Worm (Caenorhabditis elegans) whole organism, young adult: ENCODE measurements around the gene Y38E10A.3.

Experiments
- B0261.1 ChIP-seq: sonication (generic microtip); optimal IDR thresholded peaks from 2 replicates; lab custom pipeline; 2016; ENCODE audit warnings: mild to moderate bottlenecking, missing genetic modification characterization, moderate library complexity, missing compliant biosample characterization
- D2030.7 ChIP-seq: fragments of 200-800 bp; sonication (Bioruptor generic); IDR thresholded peaks from 2 replicates; pipeline ENCODE4 v1.3.6; 2022; ENCODE audit warnings: missing genetic modification reagents, missing genetic modification characterization, missing compliant biosample characterization
- F22D6.2 ChIP-seq: sonication (generic microtip); optimal IDR thresholded peaks from 2 replicates; lab custom pipeline; 2016; ENCODE audit warnings: mild to moderate bottlenecking, missing genetic modification characterization, missing compliant biosample characterization
- F23B12.7 ChIP-seq: sonication (generic microtip); optimal IDR thresholded peaks from 2 replicates; lab custom pipeline; 2017; ENCODE audit warnings: missing genetic modification characterization, mild to moderate bottlenecking, missing compliant biosample characterization, antibody characterized with exemption, moderate library complexity; ENCODE audit not compliant: insufficient read depth
- F33H1.4 ChIP-seq: fragments of 200-800 bp; sonication (Bioruptor generic); IDR thresholded peaks from 2 replicates; pipeline ENCODE4 v1.3.6; 2022; ENCODE audit warnings: missing genetic modification reagents, missing genetic modification characterization, missing compliant biosample characterization
- F52B5.7 ChIP-seq: sonication (generic microtip); optimal IDR thresholded peaks from 2 replicates; lab custom pipeline; 2016; ENCODE audit warnings: mild to moderate bottlenecking, missing genetic modification characterization, missing compliant biosample characterization
- F57C9.4 ChIP-seq: sonication (generic microtip); optimal IDR thresholded peaks from 2 replicates; lab custom pipeline; 2017; ENCODE audit warnings: mild to moderate bottlenecking, missing genetic modification characterization, missing compliant biosample characterization
- K11D2.4 ChIP-seq: fragments of 200-800 bp; sonication (Bioruptor generic); IDR thresholded peaks from 2 replicates; pipeline ENCODE4 v1.3.6; 2022; ENCODE audit warnings: missing genetic modification reagents, missing genetic modification characterization, missing compliant biosample characterization
- Y53F4B.3 ChIP-seq: fragments of 200-800 bp; sonication (Bioruptor generic); IDR thresholded peaks from 2 replicates; pipeline ENCODE4 v1.3.6; 2022; ENCODE audit warnings: missing genetic modification reagents, missing genetic modification characterization, missing compliant biosample characterization
- Y95B8A.8 ChIP-seq: fragments of 200-800 bp; sonication (Bioruptor generic); IDR thresholded peaks from 2 replicates; pipeline ENCODE4 v1.3.6; 2022; ENCODE audit warnings: missing genetic modification reagents, missing genetic modification characterization, missing compliant biosample characterization
- aptf-3 ChIP-seq: fragments of 200-800 bp; sonication (Bioruptor generic); IDR thresholded peaks from 2 replicates; pipeline ENCODE4 v1.3.6; 2022; ENCODE audit warnings: missing genetic modification characterization, missing compliant biosample characterization
- athp-1 ChIP-seq: sonication (generic microtip); optimal IDR thresholded peaks from 2 replicates; lab custom pipeline; 2017; ENCODE audit warnings: mild to moderate bottlenecking, missing genetic modification characterization, missing compliant biosample characterization
- attf-5 ChIP-seq: fragments of 200-800 bp; sonication (Bioruptor generic); optimal IDR thresholded peaks from 2 replicates; lab custom pipeline; 2018; ENCODE audit warnings: mild to moderate bottlenecking, missing genetic modification characterization, missing compliant biosample characterization
- bed-1 ChIP-seq: fragments of 200-800 bp; sonication (Bioruptor generic); IDR thresholded peaks from 2 replicates; pipeline ENCODE4 v1.3.6; 2022; ENCODE audit warnings: missing genetic modification reagents, missing genetic modification characterization, missing compliant biosample characterization
- bed-2 ChIP-seq: fragments of 200-800 bp; sonication (Bioruptor generic); IDR thresholded peaks from 2 replicates; pipeline ENCODE4 v1.3.6; 2022; ENCODE audit warnings: missing genetic modification reagents, missing genetic modification characterization, missing compliant biosample characterization
- cebp-1 ChIP-seq, 2 experiments: fragments of 200-800 bp in 1 of 2; sonication (Bioruptor generic) in 1 of 2; sonication (generic microtip) in 1 of 2; IDR thresholded peaks in 1 of 2; optimal IDR thresholded peaks in 1 of 2; 2 replicates each; pipeline versions ENCODE4 v1.3.6 to Lab custom; 2017 to 2022; ENCODE audit warnings: missing compliant biosample characterization in 2 of 2, missing genetic modification characterization in 2 of 2, mild to moderate bottlenecking in 1 of 2, missing genetic modification reagents in 1 of 2, moderate library complexity in 1 of 2
- cebp-2 ChIP-seq: fragments of 200-800 bp; sonication (Bioruptor generic); IDR thresholded peaks from 2 replicates; pipeline ENCODE4 v1.3.6; 2022; ENCODE audit warnings: missing genetic modification characterization, missing compliant biosample characterization
- ceh-100 ChIP-seq: fragments of 200-800 bp; sonication (Bioruptor generic); IDR thresholded peaks from 2 replicates; pipeline ENCODE4 v1.3.6; 2022; ENCODE audit warnings: missing genetic modification reagents, missing genetic modification characterization, missing compliant biosample characterization
- ceh-40 ChIP-seq: fragments of 200-800 bp; sonication (Bioruptor generic); IDR thresholded peaks from 2 replicates; pipeline ENCODE4 v1.3.6; 2022; ENCODE audit warnings: missing genetic modification characterization, missing compliant biosample characterization
- ceh-58 ChIP-seq: fragments of 200-800 bp; sonication (Bioruptor generic); IDR thresholded peaks from 2 replicates; pipeline ENCODE4 v1.3.6; 2022; ENCODE audit warnings: missing genetic modification characterization, missing compliant biosample characterization
- ceh-91 ChIP-seq: fragments of 200-800 bp; sonication (Bioruptor generic); IDR thresholded peaks from 2 replicates; pipeline ENCODE4 v1.3.6; 2022; ENCODE audit warnings: missing genetic modification reagents, missing genetic modification characterization, missing compliant biosample characterization
- dox-1 ChIP-seq: fragments of 200-800 bp; sonication (Bioruptor generic); IDR thresholded peaks from 2 replicates; pipeline ENCODE4 v1.3.6; 2022; ENCODE audit warnings: missing genetic modification reagents, missing genetic modification characterization, missing compliant biosample characterization
- efl-1 ChIP-seq: fragments of 150-350 bp; optimal IDR thresholded peaks from 2 replicates; lab custom pipeline; 2014; ENCODE audit warnings: missing biosample characterization, missing genetic modification reagents, missing genetic modification characterization
- ekl-4 ChIP-seq: fragments of 200-800 bp; sonication (Bioruptor generic); IDR thresholded peaks from 2 replicates; pipeline ENCODE4 v1.3.6; 2022; ENCODE audit warnings: missing genetic modification reagents, missing genetic modification characterization, missing compliant biosample characterization
- fkh-3 ChIP-seq: sonication (generic microtip); optimal IDR thresholded peaks from 2 replicates; lab custom pipeline; 2016; ENCODE audit warnings: mild to moderate bottlenecking, missing genetic modification characterization, missing compliant biosample characterization
- him-1 ChIP-seq: sonication (generic microtip); optimal IDR thresholded peaks from 2 replicates; lab custom pipeline; 2016; ENCODE audit warnings: missing genotype, missing genetic modification reagents, missing genetic modification characterization, missing compliant biosample characterization
- hmg-1.2 ChIP-seq: fragments of 200-800 bp; sonication (Bioruptor generic); IDR thresholded peaks from 2 replicates; pipeline ENCODE4 v1.3.6; 2022; ENCODE audit warnings: missing genetic modification reagents, missing genetic modification characterization, missing compliant biosample characterization
- lin-40 ChIP-seq: sonication (generic microtip); optimal IDR thresholded peaks from 2 replicates; lab custom pipeline; 2016; ENCODE audit warnings: missing genetic modification characterization, mild to moderate bottlenecking, missing compliant biosample characterization, missing genotype, missing genetic modification reagents
- lsy-27 ChIP-seq: sonication (generic microtip); optimal IDR thresholded peaks from 2 replicates; lab custom pipeline; 2017; ENCODE audit warnings: missing genetic modification characterization, mild to moderate bottlenecking, missing compliant biosample characterization, antibody characterized with exemption, missing genotype, borderline replicate concordance; ENCODE audit not compliant: insufficient read depth
- mel-28 ChIP-seq: sonication (generic microtip); optimal IDR thresholded peaks from 2 replicates; lab custom pipeline; 2016; ENCODE audit warnings: borderline replicate concordance, mild to moderate bottlenecking, missing genetic modification characterization, missing compliant biosample characterization
- mes-4 ChIP-seq: sonication (generic microtip); optimal IDR thresholded peaks from 2 replicates; lab custom pipeline; 2016; ENCODE audit warnings: missing genotype, missing genetic modification characterization, missing compliant biosample characterization
- nfya-2 ChIP-seq: fragments of 200-800 bp; sonication (Bioruptor generic); IDR thresholded peaks from 2 replicates; pipeline ENCODE4 v1.3.6; 2022; ENCODE audit warnings: missing genetic modification reagents, missing genetic modification characterization, missing compliant biosample characterization
- nhr-179 ChIP-seq: sonication (generic microtip); optimal IDR thresholded peaks from 2 replicates; lab custom pipeline; 2016; ENCODE audit warnings: mild to moderate bottlenecking, missing genetic modification characterization, missing compliant biosample characterization
- nhr-80 ChIP-seq: sonication (generic microtip); optimal IDR thresholded peaks from 2 replicates; lab custom pipeline; 2016; ENCODE audit warnings: missing genetic modification characterization, missing compliant biosample characterization
- rec-8 ChIP-seq, 2 experiments: sonication (generic microtip); optimal IDR thresholded peaks; 2 replicates each; lab custom pipeline; 2016; ENCODE audit warnings: mild to moderate bottlenecking in 2 of 2, missing genetic modification characterization in 2 of 2, missing genetic modification reagents in 2 of 2, missing genotype in 2 of 2, missing biosample characterization in 1 of 2, missing compliant biosample characterization in 1 of 2, moderate library complexity in 1 of 2
- repo-1 ChIP-seq: sonication (generic microtip); optimal IDR thresholded peaks from 2 replicates; lab custom pipeline; 2017; ENCODE audit warnings: mild to moderate bottlenecking, missing genetic modification characterization, missing compliant biosample characterization
- snpc-4 ChIP-seq, 5 experiments: fragments of 150-350 bp in 1 of 5; sonication (generic microtip) in 4 of 5; optimal IDR thresholded peaks; 2 replicates each; lab custom pipeline; 2014 to 2018; ENCODE audit warnings: missing genetic modification characterization in 5 of 5, missing biosample characterization in 3 of 5, antibody characterized with exemption in 2 of 5, mild to moderate bottlenecking in 2 of 5, missing compliant biosample characterization in 2 of 5, missing genotype in 2 of 5, moderate library complexity in 2 of 5, missing genetic modification reagents in 1 of 5
- somi-1 ChIP-seq: fragments of 200-800 bp; sonication (Bioruptor generic); optimal IDR thresholded peaks from 2 replicates; lab custom pipeline; 2018; ENCODE audit warnings: mild to moderate bottlenecking, missing genetic modification characterization, missing compliant biosample characterization
- tbx-9 ChIP-seq: sonication (generic microtip); optimal IDR thresholded peaks from 2 replicates; lab custom pipeline; 2016; ENCODE audit warnings: borderline replicate concordance, missing genetic modification characterization, inconsistent platforms, missing compliant biosample characterization
- unc-130 ChIP-seq: sonication (generic microtip); optimal IDR thresholded peaks from 2 replicates; lab custom pipeline; 2016; ENCODE audit warnings: missing genetic modification reagents, missing genetic modification characterization, missing compliant biosample characterization
- unc-62 ChIP-seq: fragments of 150-350 bp; optimal IDR thresholded peaks from 2 replicates; lab custom pipeline; 2014; ENCODE audit warnings: missing biosample characterization, missing genetic modification reagents, missing genetic modification characterization
- ztf-18 ChIP-seq: sonication (generic microtip); optimal IDR thresholded peaks from 2 replicates; lab custom pipeline; 2016; ENCODE audit warnings: missing genotype, mild to moderate bottlenecking, missing genetic modification characterization, missing compliant biosample characterization
- ztf-25 ChIP-seq: fragments of 200-800 bp; sonication (Bioruptor generic); IDR thresholded peaks from 2 replicates; pipeline ENCODE4 v1.3.6; 2022; ENCODE audit warnings: missing genetic modification reagents, missing genetic modification characterization, missing compliant biosample characterization
- ztf-26 ChIP-seq: sonication (generic microtip); optimal IDR thresholded peaks from 2 replicates; lab custom pipeline; 2017; ENCODE audit warnings: missing genetic modification characterization, missing compliant biosample characterization
- ztf-3 ChIP-seq: fragments of 200-800 bp; sonication (Bioruptor generic); optimal IDR thresholded peaks from 2 replicates; lab custom pipeline; 2018; ENCODE audit warnings: mild to moderate bottlenecking, missing genetic modification characterization, missing compliant biosample characterization
- ztf-6 ChIP-seq: fragments of 200-800 bp; sonication (Bioruptor generic); IDR thresholded peaks from 2 replicates; pipeline ENCODE4 v1.3.6; 2022; ENCODE audit warnings: missing genetic modification reagents, missing genetic modification characterization, missing compliant biosample characterization

Gene Y38E10A.3

DNA sequence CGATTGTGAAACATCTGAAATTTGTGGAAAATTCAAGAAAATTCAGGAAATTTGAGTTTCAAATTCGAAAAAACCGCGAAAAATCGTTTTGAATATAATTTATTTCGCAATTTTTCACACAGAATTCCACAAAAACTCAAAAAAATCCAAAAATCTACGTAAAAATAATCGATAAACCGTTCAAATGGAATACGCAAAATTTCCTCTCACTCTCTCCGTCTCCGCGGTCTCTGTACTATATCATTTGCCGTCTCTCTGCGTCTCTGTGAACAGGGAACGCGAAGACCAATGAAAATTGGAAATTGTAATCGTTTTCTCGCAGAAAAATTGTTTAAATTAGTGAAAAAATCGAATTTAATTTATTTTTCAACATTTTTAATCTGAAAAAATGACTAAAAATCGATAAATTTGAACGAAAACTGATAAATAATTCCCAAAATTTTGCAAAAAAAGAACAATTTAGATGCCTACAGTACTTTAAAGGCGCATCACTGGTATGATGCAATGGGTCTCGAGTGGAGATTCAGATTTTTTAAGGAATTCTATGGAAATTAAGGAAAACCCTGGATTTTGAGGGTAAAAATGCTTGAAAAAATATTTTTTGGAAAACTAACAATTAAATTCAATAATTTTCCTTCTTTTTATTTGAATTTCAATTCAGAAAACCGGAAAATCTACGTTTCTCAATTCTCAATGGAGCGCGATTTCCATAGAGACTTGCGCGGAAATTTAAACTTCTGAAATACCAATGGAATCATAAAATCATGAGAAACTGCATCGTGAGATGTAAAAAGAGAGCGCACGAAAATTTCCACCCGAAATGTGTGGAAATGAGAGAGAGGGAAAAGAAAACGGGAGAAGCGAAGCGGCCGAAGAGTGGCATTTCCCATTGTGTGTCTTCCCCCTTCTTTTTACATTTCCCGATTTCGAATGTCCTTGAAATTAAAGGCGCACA is 29.4 kb upstream of the Y38E10A.3 start, which contains the start of the genes ceh-100 and lips-15 (continued):
- TF ChIP-seq B0261.1: no peak
- TF ChIP-seq Y53F4B.3 (GFP tag; lab: Robert Waterston, UW): no peak
- no peak for TF ChIP-seq attf-5 (GFP tag; lab: Kevin White, UChicago)
- no peak for TF ChIP-seq snpc-4 (GFP tag; optimal IDR thresholded peaks at IDR 0.05; lab: Kevin White, UChicago)
- TF ChIP-seq snpc-4 (tag; optimal IDR thresholded peaks at IDR 0.05; lab: Kevin White, UChicago): no peak
- TF ChIP-seq cebp-2 (GFP tag; lab: Robert Waterston, UW): no peak
- TF ChIP-seq efl-1 (GFP tag; lab: Kevin White, UChicago): peak; percentile 28
- no peak for TF ChIP-seq repo-1 (tag; lab: Kevin White, UChicago)
- no peak for TF ChIP-seq F57C9.4 (tag; lab: Kevin White, UChicago)
- no peak for TF ChIP-seq cebp-1 (GFP tag; IDR thresholded peaks at IDR 0.05; lab: Robert Waterston, UW)
- TF ChIP-seq cebp-1 (tag; optimal IDR thresholded peaks at IDR 0.05; lab: Kevin White, UChicago): no peak
- TF ChIP-seq dox-1 (GFP tag; lab: Robert Waterston, UW): no peak
- TF ChIP-seq fkh-3 (tag; lab: Kevin White, UChicago): no peak
- no peak for TF ChIP-seq ztf-6
- no peak for TF ChIP-seq unc-130 (GFP tag; lab: Kevin White, UChicago)
- TF ChIP-seq ztf-26 (tag; lab: Kevin White, UChicago): no peak
- TF ChIP-seq D2030.7 (GFP tag; lab: Robert Waterston, UW): peak; percentile 46; the same call in 1 of the 2 replicates
- TF ChIP-seq mes-4 (tag; lab: Kevin White, UChicago): no peak
- no peak for TF ChIP-seq athp-1 (tag; lab: Kevin White, UChicago)
- no peak for TF ChIP-seq nfya-2 (GFP tag; lab: Robert Waterston, UW)
- TF ChIP-seq F33H1.4: peak; percentile 80
- TF ChIP-seq ceh-40 (GFP tag; lab: Robert Waterston, UW): no peak
- 0 out of 2 replicates have a peak, but pooled peaks have one; percentile 17 for TF ChIP-seq ceh-91 (GFP tag; lab: Robert Waterston, UW)
- no peak for TF ChIP-seq unc-62 (GFP tag; lab: Kevin White, UChicago)
- TF ChIP-seq F23B12.7 (tag; lab: Kevin White, UChicago): no peak
- TF ChIP-seq nhr-179 (tag; lab: Kevin White, UChicago): no peak
- TF ChIP-seq ceh-58 (GFP tag; lab: Robert Waterston, UW): no peak
- no peak for TF ChIP-seq tbx-9
- TF ChIP-seq ztf-18: no peak
- no peak for TF ChIP-seq ekl-4 (GFP tag; lab: Robert Waterston, UW)
- no peak for TF ChIP-seq aptf-3 (GFP tag; lab: Robert Waterston, UW)
- no peak for TF ChIP-seq F22D6.2 (tag; lab: Kevin White, UChicago)
- no peak for TF ChIP-seq ztf-3
- no peak for TF ChIP-seq somi-1 (GFP tag; lab: Kevin White, UChicago)
- TF ChIP-seq ceh-100 (GFP tag; lab: Robert Waterston, UW): peak; percentile 37; the same call in 1 of the 2 replicates
- TF ChIP-seq F52B5.7: no peak
- no peak for TF ChIP-seq rec-8 (tag; optimal IDR thresholded peaks at IDR 0.05; lab: Kevin White, UChicago)
- TF ChIP-seq Y95B8A.8 (GFP tag; lab: Robert Waterston, UW): no peak
- TF ChIP-seq lin-40 (tag; lab: Kevin White, UChicago): no peak
- no peak for TF ChIP-seq bed-1 (GFP tag; lab: Robert Waterston, UW)
- no peak for TF ChIP-seq mel-28 (tag; lab: Kevin White, UChicago)
- no peak for TF ChIP-seq bed-2 (GFP tag; lab: Robert Waterston, UW)
- TF ChIP-seq hmg-1.2 (GFP tag; lab: Robert Waterston, UW): peak; percentile 96
- no peak for TF ChIP-seq ztf-25
- TF ChIP-seq him-1: no peak
- no peak for TF ChIP-seq lsy-27 (tag; lab: Kevin White, UChicago)
- no peak for TF ChIP-seq nhr-80 (tag; lab: Kevin White, UChicago)
- TF ChIP-seq K11D2.4: no peak
